Worm (Caenorhabditis elegans): ENCODE data around the gene srz-38.
"Not testable (repeated sequence)": the region's sequence is repeated elsewhere in the genome, so short reads cannot be mapped to it uniquely, and the experiment has no call there.

srz-38 gene

DNA sequence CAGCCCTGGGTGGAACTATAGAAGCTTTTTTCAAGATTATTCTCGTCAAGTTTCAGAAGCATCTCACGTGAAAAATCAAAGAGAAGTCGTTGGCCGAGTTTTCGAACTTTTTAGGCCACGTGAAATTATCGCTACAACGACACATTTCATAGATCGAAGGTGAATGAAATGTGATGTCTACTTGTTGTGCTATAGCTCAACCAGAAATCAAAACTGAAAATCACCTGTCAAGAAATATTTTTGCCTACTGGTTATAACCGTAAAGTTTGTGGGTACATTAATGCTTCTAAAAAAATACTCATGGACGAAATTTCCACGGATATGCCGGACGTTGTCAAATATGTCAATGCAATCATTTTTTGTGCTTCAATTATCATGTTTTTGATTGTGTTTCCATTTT lies at the start of gene srz-38:
Gene srz-38 (plus strand): TSS at position 301 of the 400 bp plus-strand sequence.
- TF ChIP-seq unc-62 (GFP tag; optimal IDR thresholded peaks at IDR 0.05) = no peak

DNA sequence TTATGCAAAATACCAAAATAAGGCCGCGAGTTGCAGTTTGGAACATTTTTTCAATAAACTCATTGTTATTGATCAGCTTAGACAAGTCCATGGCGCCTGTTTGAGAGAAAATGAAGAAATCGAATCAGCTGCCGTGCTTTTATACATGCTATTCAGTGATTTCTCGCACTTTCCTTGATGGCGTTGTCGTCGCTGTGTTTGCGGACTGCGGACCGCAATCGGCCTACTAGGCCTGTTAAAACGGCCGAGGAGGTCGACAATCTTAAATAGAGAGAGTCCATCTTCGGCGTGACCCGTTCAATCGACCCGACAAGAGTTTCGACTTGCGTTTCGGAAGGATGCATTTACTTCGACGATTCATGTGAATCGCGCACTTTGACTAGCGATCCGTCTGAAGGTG lies 44.4 kb upstream of the srz-38 start, which contains the start of gene srz-75:
Gene srz-75 (minus strand): TSS at position 101 of the 400 bp plus-strand sequence.
- no peak for TF ChIP-seq unc-62 (GFP tag; optimal IDR thresholded peaks at IDR 0.05)

DNA sequence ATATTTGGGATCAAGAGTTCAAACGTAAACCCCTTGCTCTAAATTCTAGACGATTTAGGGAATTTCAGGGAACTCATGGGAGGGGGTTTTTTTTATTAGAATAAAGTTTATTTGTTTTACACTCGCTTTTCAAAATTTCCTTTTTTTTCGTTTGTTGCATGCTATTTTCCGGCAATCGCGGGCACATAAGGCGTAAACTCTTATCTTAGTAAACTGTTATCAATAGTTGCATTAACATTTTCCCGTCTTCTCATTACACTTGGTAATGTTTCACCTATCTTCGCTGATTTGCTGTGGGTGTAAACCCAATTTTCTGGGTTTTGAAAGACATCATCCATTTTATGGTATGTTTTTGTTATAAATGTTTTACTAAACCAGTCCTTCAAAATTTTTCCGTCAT lies 41.2 kb upstream of the srz-38 start:
- no peak for TF ChIP-seq unc-62 (GFP tag; optimal IDR thresholded peaks at IDR 0.05)

DNA sequence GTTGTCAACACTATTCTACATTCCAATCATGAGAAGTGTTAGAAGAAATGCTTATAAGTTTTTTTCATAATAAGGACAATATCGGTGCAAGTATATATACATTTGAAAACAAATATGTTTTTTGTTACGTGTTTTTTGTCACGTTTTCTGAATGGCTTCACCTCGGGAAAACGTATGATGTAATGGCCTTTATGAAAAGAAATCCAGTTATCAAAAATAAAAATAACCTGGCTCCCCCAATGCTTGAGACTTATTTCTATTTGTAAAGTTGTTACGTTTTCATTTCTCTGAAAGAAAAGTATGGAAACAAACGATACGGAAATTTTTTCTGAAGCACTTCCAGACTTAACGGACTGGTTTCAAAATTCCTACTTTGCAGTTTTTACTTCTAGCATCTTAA lies 36.3 kb upstream of the srz-38 start, which contains the start of gene srz-72:
Gene srz-72 (plus strand): TSS at position 301 of the 400 bp plus-strand sequence.
- TF ChIP-seq unc-62 (GFP tag; optimal IDR thresholded peaks at IDR 0.05) = no peak

DNA sequence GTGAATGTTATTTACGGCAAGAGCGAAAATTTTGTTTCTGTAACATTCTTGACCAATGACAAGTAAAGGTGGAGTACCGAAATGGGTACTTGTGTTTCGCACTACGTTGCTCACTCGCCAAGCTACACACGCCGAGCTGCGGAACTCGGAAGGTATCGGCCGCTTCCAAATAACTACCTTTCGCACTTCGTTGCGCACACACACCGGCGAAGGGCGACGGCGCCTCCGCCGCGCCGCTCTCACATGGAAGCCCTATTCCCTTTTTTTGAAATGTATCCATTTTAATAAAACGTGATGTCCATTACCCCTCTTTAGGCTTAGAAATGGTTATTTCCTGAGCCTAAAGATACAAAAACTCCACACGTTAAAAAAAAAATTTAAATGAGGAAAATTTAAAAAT lies 28.2 kb upstream of the srz-38 start:
- TF ChIP-seq unc-62 (GFP tag; optimal IDR thresholded peaks at IDR 0.05) = no peak

DNA sequence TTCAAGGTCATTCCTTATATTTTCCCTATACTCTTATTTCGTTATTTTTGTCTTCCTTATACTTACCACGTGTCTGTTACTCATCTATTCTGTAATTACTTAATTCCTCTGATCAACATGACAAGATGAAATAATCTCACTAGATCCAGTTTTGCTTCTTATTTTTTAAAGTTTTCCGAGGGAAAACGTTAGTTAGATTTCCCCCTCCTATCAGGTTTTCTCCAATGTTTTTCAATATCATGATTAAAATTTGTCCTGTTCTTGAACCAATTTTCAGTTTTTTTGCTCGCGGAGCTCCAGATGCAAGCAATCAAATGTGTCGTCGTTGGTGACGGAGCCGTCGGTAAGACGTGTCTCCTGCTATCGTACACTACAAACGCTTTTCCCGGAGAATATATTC lies 27.2 kb upstream of the srz-38 start, which contains the start of gene rac-2:
Gene rac-2 (plus strand): TSS at position 301 of the 400 bp plus-strand sequence.
- not testable (repeated sequence) for TF ChIP-seq unc-62 (GFP tag; optimal IDR thresholded peaks at IDR 0.05)

DNA sequence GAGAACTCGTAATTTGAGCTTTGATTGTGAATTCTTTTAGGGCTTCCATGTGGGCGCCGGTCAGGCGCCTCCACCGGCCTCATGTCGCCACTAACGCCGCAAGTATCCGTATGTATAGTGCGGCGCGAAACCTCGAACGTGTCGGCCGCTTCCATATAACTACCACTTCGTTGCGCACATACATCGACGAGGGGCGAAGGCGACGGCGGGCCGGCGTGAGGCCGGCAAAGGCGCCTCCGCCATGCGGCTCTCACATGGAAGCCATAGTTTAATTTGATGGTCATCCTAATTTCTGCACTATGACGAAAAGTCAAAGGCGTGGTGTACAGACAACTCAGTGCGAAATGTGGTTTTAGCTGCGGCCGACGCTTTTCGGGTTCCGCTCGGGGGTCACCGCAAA lies 25.0 kb upstream of the srz-38 start:
- TF ChIP-seq unc-62 (GFP tag; optimal IDR thresholded peaks at IDR 0.05) = no peak

DNA sequence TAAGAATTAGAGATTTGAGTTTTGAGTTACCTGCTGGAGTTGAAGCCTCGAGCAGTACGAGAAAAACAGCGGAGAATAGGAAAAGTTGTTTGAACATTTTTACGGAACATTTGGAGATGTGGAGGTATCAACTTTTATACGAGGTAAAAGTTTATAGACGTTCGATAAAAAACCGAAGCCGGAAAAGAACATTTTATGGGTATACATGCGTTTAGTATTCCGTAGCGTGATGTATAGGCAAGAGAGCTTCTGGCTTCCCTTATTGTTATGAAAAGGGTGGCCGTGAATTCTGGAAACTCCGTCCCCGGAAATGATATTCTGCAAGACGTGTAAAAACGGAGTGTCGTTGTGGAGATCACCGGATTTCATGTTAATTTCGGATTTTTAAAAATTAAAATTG lies 14.7 kb upstream of the srz-38 start, which contains the start of gene K03D3.5:
Gene K03D3.5 (minus strand): TSS at position 101 of the 400 bp plus-strand sequence.
- TF ChIP-seq unc-62 (GFP tag; optimal IDR thresholded peaks at IDR 0.05) = no peak

DNA sequence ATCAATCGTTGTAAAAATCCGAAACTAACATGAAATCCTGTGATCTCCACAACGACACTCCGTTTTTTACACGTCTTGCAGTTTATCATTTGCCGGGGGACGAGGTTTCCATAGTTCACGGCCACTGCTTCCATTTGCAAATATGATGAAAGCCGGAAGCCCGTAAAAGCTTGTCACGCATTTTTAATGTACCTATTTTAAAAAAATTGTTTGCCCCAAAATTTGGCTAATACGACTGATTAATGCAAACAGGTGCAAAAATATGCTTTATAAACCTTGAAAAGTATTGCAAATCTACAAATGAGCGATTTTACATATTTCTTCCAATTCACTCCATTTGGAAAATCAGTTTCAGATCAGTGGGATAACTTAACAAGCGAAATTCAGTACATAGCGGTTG lies 14.3 kb upstream of the srz-38 start, which contains the start of gene srz-61:
Gene srz-61 (plus strand): TSS at position 301 of the 400 bp plus-strand sequence.
- TF ChIP-seq unc-62 (GFP tag; optimal IDR thresholded peaks at IDR 0.05) = no peak

DNA sequence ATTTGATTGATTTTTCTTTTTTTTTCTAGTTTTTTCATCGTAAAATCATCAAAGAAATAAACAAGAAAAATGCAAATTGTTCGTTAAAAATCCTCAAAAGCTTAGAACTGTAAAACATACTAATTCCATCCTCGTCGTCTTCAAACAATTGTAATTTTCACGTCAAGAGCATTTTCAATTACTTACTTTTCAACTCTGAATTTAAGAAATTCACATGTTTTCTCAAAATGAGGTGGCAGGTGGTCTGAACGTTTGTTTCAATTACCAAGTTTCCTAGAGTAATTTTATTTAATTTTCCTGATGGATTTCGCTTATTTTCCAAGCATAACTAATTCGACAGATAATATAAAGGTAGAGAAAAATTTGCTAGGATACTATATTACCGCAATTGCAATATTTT lies 11.8 kb upstream of the srz-38 start, which contains the start of gene srz-104:
Gene srz-104 (plus strand): TSS at position 301 of the 400 bp plus-strand sequence.
- no peak for TF ChIP-seq unc-62 (GFP tag; optimal IDR thresholded peaks at IDR 0.05)

DNA sequence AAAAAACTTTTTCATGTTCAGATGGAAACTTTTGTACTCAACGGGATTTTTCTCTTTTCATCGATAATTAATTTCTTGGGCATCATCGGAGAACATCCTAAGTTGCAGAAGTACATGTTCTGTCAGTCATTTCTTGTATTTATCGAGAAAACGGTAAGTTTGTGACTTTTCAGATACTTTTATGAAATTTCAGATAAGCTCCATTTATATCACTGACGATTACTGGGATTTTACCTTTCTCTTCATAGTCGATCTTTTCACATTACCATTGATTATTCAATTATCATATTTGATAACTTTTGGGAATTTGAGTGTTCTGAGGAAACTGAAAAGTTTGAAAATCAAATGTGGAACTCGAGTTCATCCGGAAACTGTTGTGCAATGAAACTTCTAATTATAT lies 10.5 kb upstream of the srz-38 start, which contains the start of gene srz-105:
Gene srz-105 (plus strand): TSS at position 301 of the 400 bp plus-strand sequence.
- no peak for TF ChIP-seq unc-62 (GFP tag; optimal IDR thresholded peaks at IDR 0.05)

DNA sequence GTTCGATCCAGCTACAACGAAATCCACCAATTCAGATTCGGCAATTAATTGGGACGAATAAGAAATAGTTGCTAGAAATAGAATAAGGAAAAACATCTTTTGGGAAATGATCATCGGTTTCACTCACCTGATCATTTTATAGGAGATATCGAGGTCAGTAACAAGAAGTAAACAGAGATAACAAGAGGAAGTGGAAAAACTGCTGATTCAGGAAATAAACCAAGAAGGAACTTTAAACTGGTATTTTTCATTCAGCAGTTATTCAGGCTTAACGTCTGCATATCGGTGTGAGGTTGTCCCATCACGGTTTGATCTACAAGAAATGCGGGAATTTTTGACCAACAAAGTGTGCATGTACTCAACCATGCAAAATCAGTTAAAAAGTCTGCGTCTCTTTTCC lies 6.6 kb upstream of the srz-38 start, which contains the start of gene K03D3.2:
Gene K03D3.2 (minus strand): TSS at position 101 of the 400 bp plus-strand sequence.
- no peak for TF ChIP-seq unc-62 (GFP tag; optimal IDR thresholded peaks at IDR 0.05)

DNA sequence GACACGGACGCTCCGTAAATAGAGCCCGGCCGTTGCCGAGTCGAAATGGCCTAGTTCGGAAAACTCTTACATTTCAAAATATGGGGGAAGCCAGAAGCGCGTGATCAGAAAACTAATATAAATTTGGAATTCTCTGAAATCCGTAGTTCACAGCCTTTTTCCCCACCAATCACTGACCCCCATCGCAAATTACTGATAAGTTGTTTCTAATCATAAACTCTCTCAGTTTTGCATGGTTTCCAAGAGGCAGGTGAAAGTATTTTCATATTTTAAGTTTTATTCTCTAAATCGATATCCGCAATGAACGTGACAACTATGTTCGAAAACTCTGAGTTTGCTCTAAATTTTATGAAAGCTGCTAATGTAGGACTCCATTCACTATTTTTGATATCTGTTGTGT lies 6.0 kb upstream of the srz-38 start, which contains the start of gene srz-74:
Gene srz-74 (plus strand): TSS at position 301 of the 400 bp plus-strand sequence.
- no peak for TF ChIP-seq unc-62 (GFP tag; optimal IDR thresholded peaks at IDR 0.05)

DNA sequence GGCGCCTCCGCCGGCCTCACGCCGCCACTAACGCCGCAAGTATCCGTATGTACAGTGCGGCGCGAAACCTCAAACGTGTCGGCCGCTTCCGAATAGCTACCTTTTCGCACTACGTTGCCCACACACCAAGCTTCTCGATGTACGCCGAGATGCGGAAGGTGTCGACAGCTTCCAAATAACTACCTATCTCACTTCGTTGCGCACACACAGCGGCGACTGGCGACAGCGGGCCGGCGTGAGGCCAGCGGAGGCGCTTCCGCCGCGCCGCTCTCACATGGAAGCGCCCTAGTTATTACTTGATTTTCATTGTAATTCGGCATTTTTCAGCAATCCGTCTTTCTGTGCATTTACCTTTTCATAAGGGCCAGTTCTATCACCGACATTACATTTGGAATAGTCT lies 4.6 kb upstream of the srz-38 start:
- no peak for TF ChIP-seq unc-62 (GFP tag; optimal IDR thresholded peaks at IDR 0.05)

DNA sequence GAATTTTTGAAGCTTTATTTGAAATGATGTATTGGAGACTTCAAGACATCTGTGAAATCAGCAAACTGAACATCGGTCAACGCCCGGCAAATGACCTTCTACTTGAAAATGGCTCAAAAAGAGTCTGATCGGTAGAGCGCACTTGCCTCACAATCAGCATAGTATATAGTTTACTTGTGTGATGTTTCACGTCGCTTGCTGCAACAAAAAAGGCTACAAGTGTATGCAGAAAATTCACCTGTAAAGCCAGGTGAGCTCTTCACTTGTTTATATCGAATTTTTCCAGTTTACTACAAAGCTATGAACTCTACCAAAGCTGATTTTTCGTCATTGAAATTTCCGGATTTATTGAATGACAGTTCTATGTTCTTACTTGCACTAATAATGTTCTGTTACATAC lies 2.6 kb upstream of the srz-38 start, which contains the start of gene srz-71:
Gene srz-71 (plus strand): TSS at position 301 of the 400 bp plus-strand sequence.
- no peak for TF ChIP-seq unc-62 (GFP tag; optimal IDR thresholded peaks at IDR 0.05)

DNA sequence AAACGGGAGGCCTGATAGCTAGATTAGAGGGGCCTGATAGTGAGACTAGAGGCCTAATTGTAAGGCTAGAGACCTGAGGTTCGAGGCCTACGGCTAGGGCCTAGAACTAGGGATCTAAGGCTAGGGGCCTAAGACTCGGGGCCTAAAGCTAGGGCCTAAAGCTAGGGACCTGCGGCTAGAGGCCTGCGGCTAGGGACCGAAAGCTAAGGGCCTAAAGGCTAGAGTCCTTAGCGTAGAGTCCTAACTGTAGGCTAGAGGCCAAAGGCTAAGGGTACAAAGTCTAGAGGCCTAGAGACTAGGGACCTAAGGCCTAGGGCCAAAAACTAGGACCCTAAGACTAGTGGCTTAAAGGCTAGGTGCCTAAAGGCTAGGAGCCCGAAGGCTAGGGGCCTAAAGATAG lies 2.0 kb upstream of the srz-38 start:
- TF ChIP-seq unc-62 (GFP tag; optimal IDR thresholded peaks at IDR 0.05) = no peak

DNA sequence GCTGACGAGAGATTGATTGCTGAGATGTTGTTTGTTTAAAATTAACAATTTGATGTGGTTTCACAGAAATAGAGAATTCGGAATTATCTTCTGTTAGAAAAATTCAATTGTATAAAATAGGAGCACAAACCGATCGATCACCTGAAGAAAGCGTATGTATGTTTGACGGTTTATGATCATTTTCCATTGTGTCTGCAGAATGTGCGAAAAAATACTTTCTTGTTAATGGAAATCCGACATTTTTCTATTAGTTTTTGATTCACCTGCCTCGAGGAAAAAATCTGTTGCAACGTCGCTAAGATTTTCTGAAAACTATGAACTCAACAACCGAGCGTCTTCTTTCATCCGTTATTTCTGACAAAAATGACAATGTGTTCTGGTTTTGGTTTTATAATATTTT lies 1.6 kb downstream of the srz-38 start, which contains the start of gene C35D6.13:
Gene C35D6.13 (plus strand): TSS at position 301 of the 400 bp plus-strand sequence.
- no peak for TF ChIP-seq unc-62 (GFP tag; optimal IDR thresholded peaks at IDR 0.05)
